Worm (Caenorhabditis elegans) whole organism, L1 larva: ENCODE data around the gene F20D6.12.

ENCODE experiments used
- C04F5.9 ChIP-seq: sonication (generic microtip); optimal IDR thresholded peaks from 2 replicates; lab custom pipeline; 2016; ENCODE audit warnings: missing genetic modification characterization, missing compliant biosample characterization
- C34B4.2 ChIP-seq: sonication (generic microtip); optimal IDR thresholded peaks from 2 replicates; lab custom pipeline; 2017; ENCODE audit warnings: mild to moderate bottlenecking, missing genetic modification characterization, missing compliant biosample characterization
- F16B12.6 ChIP-seq: fragments of 150-350 bp; optimal IDR thresholded peaks from 2 replicates; lab custom pipeline; 2014; ENCODE audit warnings: missing biosample characterization, missing genetic modification characterization
- aha-1 ChIP-seq: fragments of 150-350 bp; optimal IDR thresholded peaks from 2 replicates; lab custom pipeline; 2014; ENCODE audit warnings: missing biosample characterization, missing genetic modification characterization
- alr-1 ChIP-seq: fragments of 200-800 bp; sonication (Bioruptor generic); optimal IDR thresholded peaks from 2 replicates; lab custom pipeline; 2018; ENCODE audit warnings: borderline replicate concordance, mild to moderate bottlenecking, missing genetic modification characterization, missing compliant biosample characterization
- ama-1 ChIP-seq: fragments of 150-350 bp; optimal IDR thresholded peaks from 2 replicates; lab custom pipeline; 2014
- ceh-82 ChIP-seq, 3 experiments: fragments of 150-350 bp in 1 of 3; sonication (generic microtip) in 2 of 3; optimal IDR thresholded peaks; 2 replicates each; lab custom pipeline; 2014 to 2017; ENCODE audit warnings: missing biosample characterization in 3 of 3, missing genetic modification characterization in 3 of 3
- ceh-90 ChIP-seq: sonication (generic microtip); optimal IDR thresholded peaks from 2 replicates; lab custom pipeline; 2016; ENCODE audit warnings: missing genetic modification characterization, missing compliant biosample characterization
- dpl-1 ChIP-seq, 3 experiments: fragments of 150-350 bp in 2 of 3; sonication (generic microtip) in 1 of 3; optimal IDR thresholded peaks; 2 replicates each; lab custom pipeline; 2014 to 2017; ENCODE audit warnings: missing biosample characterization in 3 of 3, missing genetic modification characterization in 3 of 3, missing genetic modification reagents in 3 of 3
- efl-1 ChIP-seq, 4 experiments: fragments of 150-350 bp; optimal IDR thresholded peaks in 3 of 4; peaks in 1 of 4; 1 replicate in 1 of 4; 2 replicates in 3 of 4; lab custom pipeline; 2014; ENCODE audit warnings: missing biosample characterization in 2 of 4, missing genetic modification characterization in 2 of 4, missing genetic modification reagents in 2 of 4
- efl-3 ChIP-seq: fragments of 200-800 bp; sonication (Bioruptor generic); optimal IDR thresholded peaks from 2 replicates; lab custom pipeline; 2018; ENCODE audit warnings: mild to moderate bottlenecking, missing genetic modification characterization, missing compliant biosample characterization
- egl-13 ChIP-seq: sonication (generic microtip); optimal IDR thresholded peaks from 2 replicates; lab custom pipeline; 2016; ENCODE audit warnings: missing genotype, missing genetic modification reagents, missing genetic modification characterization, missing compliant biosample characterization
- elt-2 ChIP-seq: sonication (generic microtip); optimal IDR thresholded peaks from 2 replicates; lab custom pipeline; 2016; ENCODE audit warnings: missing genetic modification characterization, mild to moderate bottlenecking, inconsistent platforms, missing compliant biosample characterization, missing genetic modification reagents
- elt-3 ChIP-seq, 6 experiments: fragments of 150-350 bp in 1 of 6; sonication (generic microtip); optimal IDR thresholded peaks; 2 replicates each; lab custom pipeline; 2017 to 2018; ENCODE audit warnings: missing biosample characterization in 6 of 6, missing genetic modification characterization in 6 of 6, inconsistent platforms in 1 of 6
- ets-5 ChIP-seq: fragments of 200-800 bp; sonication (Bioruptor generic); IDR thresholded peaks from 2 replicates; pipeline ENCODE4 v1.3.6; 2022; ENCODE audit warnings: missing genetic modification characterization, missing compliant biosample characterization
- fkh-8 ChIP-seq: sonication (generic microtip); optimal IDR thresholded peaks from 2 replicates; lab custom pipeline; 2016; ENCODE audit warnings: mild to moderate bottlenecking, missing genetic modification characterization, missing compliant biosample characterization
- fos-1 ChIP-seq: fragments of 150-350 bp; optimal IDR thresholded peaks from 2 replicates; lab custom pipeline; 2014; ENCODE audit warnings: missing biosample characterization, missing genetic modification characterization
- grh-1 ChIP-seq: fragments of 200-800 bp; sonication (Bioruptor generic); IDR thresholded peaks from 2 replicates; pipeline ENCODE4 v1.3.6; 2022; ENCODE audit warnings: missing genetic modification reagents, missing genetic modification characterization, missing compliant biosample characterization
- hlh-17 ChIP-seq: fragments of 200-800 bp; sonication (Bioruptor generic); optimal IDR thresholded peaks from 2 replicates; lab custom pipeline; 2018; ENCODE audit warnings: missing genetic modification characterization, mild to moderate bottlenecking, missing compliant biosample characterization, moderate library complexity, borderline replicate concordance
- hpl-2 ChIP-seq: fragments of 150-350 bp; optimal IDR thresholded peaks from 2 replicates; lab custom pipeline; 2014; ENCODE audit warnings: missing biosample characterization, missing genetic modification reagents, missing genetic modification characterization
- irx-1 ChIP-seq: sonication (generic microtip); optimal IDR thresholded peaks from 2 replicates; lab custom pipeline; 2016; ENCODE audit warnings: missing genetic modification characterization, missing compliant biosample characterization
- isw-1 ChIP-seq: fragments of 200-800 bp; sonication (Bioruptor generic); IDR thresholded peaks from 2 replicates; pipeline ENCODE4 v1.3.6; 2022; ENCODE audit warnings: missing genetic modification characterization, missing compliant biosample characterization
- jun-1 ChIP-seq: fragments of 150-350 bp; optimal IDR thresholded peaks from 2 replicates; lab custom pipeline; 2014; ENCODE audit warnings: missing biosample characterization, missing genetic modification reagents, missing genetic modification characterization
- lin-13 ChIP-seq: fragments of 150-350 bp; optimal IDR thresholded peaks from 2 replicates; lab custom pipeline; 2014; ENCODE audit warnings: missing biosample characterization, missing genetic modification reagents, missing genetic modification characterization
- lin-39 ChIP-seq: fragments of 150-350 bp; optimal IDR thresholded peaks from 2 replicates; lab custom pipeline; 2014; ENCODE audit warnings: missing biosample characterization, missing genetic modification reagents, missing genetic modification characterization
- lsy-2 ChIP-seq, 2 experiments: fragments of 150-350 bp; optimal IDR thresholded peaks; 2 replicates each; lab custom pipeline; 2014; ENCODE audit warnings: missing biosample characterization in 2 of 2, missing genetic modification characterization in 2 of 2
- mab-9 ChIP-seq: fragments of 200-800 bp; sonication (Bioruptor generic); IDR thresholded peaks from 2 replicates; pipeline ENCODE4 v1.3.6; 2022; ENCODE audit warnings: missing genetic modification reagents, missing genetic modification characterization, missing compliant biosample characterization
- mdl-1 ChIP-seq, 2 experiments: fragments of 150-350 bp; optimal IDR thresholded peaks; 2 replicates each; lab custom pipeline; 2014 to 2017; ENCODE audit warnings: missing biosample characterization in 2 of 2, missing genetic modification characterization in 2 of 2, inconsistent platforms in 1 of 2
- nhr-19 ChIP-seq: fragments of 200-800 bp; sonication (Bioruptor generic); conservative IDR thresholded peaks from 2 replicates; pipeline ENCODE4 v1.3.6; 2022; ENCODE audit warnings: missing genetic modification characterization, missing compliant biosample characterization
- nhr-20 ChIP-seq: sonication (generic microtip); optimal IDR thresholded peaks from 2 replicates; lab custom pipeline; 2016; ENCODE audit warnings: mild to moderate bottlenecking, missing genetic modification characterization, missing compliant biosample characterization
- nhr-237 ChIP-seq: fragments of 150-350 bp; optimal IDR thresholded peaks from 2 replicates; lab custom pipeline; 2014; ENCODE audit warnings: missing biosample characterization, missing genetic modification characterization
- nhr-28 ChIP-seq: fragments of 150-350 bp; optimal IDR thresholded peaks from 2 replicates; lab custom pipeline; 2014; ENCODE audit warnings: missing biosample characterization, missing genetic modification characterization
- nhr-47 ChIP-seq: sonication (generic microtip); optimal IDR thresholded peaks from 2 replicates; lab custom pipeline; 2016; ENCODE audit warnings: mild to moderate bottlenecking, missing genetic modification characterization, moderate library complexity, missing compliant biosample characterization
- nhr-77 ChIP-seq: fragments of 150-350 bp; optimal IDR thresholded peaks from 2 replicates; lab custom pipeline; 2014; ENCODE audit warnings: missing biosample characterization, missing genetic modification characterization
- nhr-84 ChIP-seq: sonication (generic microtip); optimal IDR thresholded peaks from 2 replicates; lab custom pipeline; 2017; ENCODE audit warnings: missing biosample characterization, missing genetic modification characterization
- nhr-85 ChIP-seq: sonication (generic microtip); peaks from one replicate; lab custom pipeline; 2016; ENCODE audit warnings: missing genetic modification characterization, inconsistent platforms, missing compliant biosample characterization
- nhr-90 ChIP-seq: sonication (generic microtip); optimal IDR thresholded peaks from 2 replicates; lab custom pipeline; 2016; ENCODE audit warnings: mild to moderate bottlenecking, missing genetic modification characterization, missing compliant biosample characterization; ENCODE audit not compliant: poor library complexity
- pax-3 ChIP-seq: fragments of 200-800 bp; sonication (Bioruptor generic); optimal IDR thresholded peaks from 2 replicates; lab custom pipeline; 2018; ENCODE audit warnings: mild to moderate bottlenecking, missing genetic modification characterization, moderate library complexity, missing compliant biosample characterization
- rnt-1 ChIP-seq: sonication (generic microtip); optimal IDR thresholded peaks from 2 replicates; lab custom pipeline; 2016; ENCODE audit warnings: mild to moderate bottlenecking, missing genetic modification characterization, moderate library complexity, missing compliant biosample characterization
- snpc-4 ChIP-seq: fragments of 150-350 bp; optimal IDR thresholded peaks from 2 replicates; lab custom pipeline; 2014; ENCODE audit warnings: missing biosample characterization, missing genetic modification characterization
- snu-23 ChIP-seq: sonication (generic microtip); optimal IDR thresholded peaks from 2 replicates; lab custom pipeline; 2016; ENCODE audit warnings: missing genetic modification characterization, missing compliant biosample characterization
- sox-4 ChIP-seq: sonication (generic microtip); optimal IDR thresholded peaks from 2 replicates; lab custom pipeline; 2016; ENCODE audit warnings: missing genetic modification characterization, missing compliant biosample characterization
- sptf-1 ChIP-seq: fragments of 150-350 bp; optimal IDR thresholded peaks from 2 replicates; lab custom pipeline; 2014; ENCODE audit warnings: missing biosample characterization, missing genetic modification characterization
- sup-37 ChIP-seq: fragments of 200-800 bp; sonication (Bioruptor generic); optimal IDR thresholded peaks from 2 replicates; lab custom pipeline; 2018; ENCODE audit warnings: mild to moderate bottlenecking, missing genetic modification characterization, missing compliant biosample characterization
- swsn-7 ChIP-seq: sonication (generic microtip); optimal IDR thresholded peaks from 2 replicates; lab custom pipeline; 2016; ENCODE audit warnings: missing genetic modification characterization, missing compliant biosample characterization
- tlp-1 ChIP-seq: fragments of 150-350 bp; optimal IDR thresholded peaks from 2 replicates; lab custom pipeline; 2014; ENCODE audit warnings: missing biosample characterization, missing genetic modification characterization
- unc-130 ChIP-seq: fragments of 150-350 bp; optimal IDR thresholded peaks from 2 replicates; lab custom pipeline; 2017; ENCODE audit warnings: missing biosample characterization, missing genetic modification characterization, inconsistent platforms
- unc-30 ChIP-seq: sonication (generic microtip); optimal IDR thresholded peaks from 2 replicates; lab custom pipeline; 2017; ENCODE audit warnings: missing biosample characterization, missing genetic modification characterization
- unc-62 ChIP-seq: fragments of 150-350 bp; optimal IDR thresholded peaks from 2 replicates; lab custom pipeline; 2014; ENCODE audit warnings: missing biosample characterization, missing genetic modification reagents, missing genetic modification characterization
- unc-98 ChIP-seq: fragments of 200-800 bp; sonication (Bioruptor generic); IDR thresholded peaks from 2 replicates; pipeline ENCODE4 v1.3.6; 2022; ENCODE audit warnings: missing genetic modification characterization, missing compliant biosample characterization
- vab-15 ChIP-seq: sonication (generic microtip); optimal IDR thresholded peaks from 2 replicates; lab custom pipeline; 2017; ENCODE audit warnings: missing genotype, mild to moderate bottlenecking, missing genetic modification characterization, missing compliant biosample characterization
- xbp-1 ChIP-seq: sonication (generic microtip); optimal IDR thresholded peaks from 2 replicates; lab custom pipeline; 2016; ENCODE audit warnings: missing genetic modification characterization, missing compliant biosample characterization
- zag-1 ChIP-seq: fragments of 150-350 bp; optimal IDR thresholded peaks from 2 replicates; lab custom pipeline; 2014; ENCODE audit warnings: missing biosample characterization, missing genetic modification characterization
- ztf-4 ChIP-seq: fragments of 150-350 bp; optimal IDR thresholded peaks from 2 replicates; lab custom pipeline; 2014; ENCODE audit warnings: missing biosample characterization, missing genetic modification characterization

The F20D6.12 gene

DNA sequence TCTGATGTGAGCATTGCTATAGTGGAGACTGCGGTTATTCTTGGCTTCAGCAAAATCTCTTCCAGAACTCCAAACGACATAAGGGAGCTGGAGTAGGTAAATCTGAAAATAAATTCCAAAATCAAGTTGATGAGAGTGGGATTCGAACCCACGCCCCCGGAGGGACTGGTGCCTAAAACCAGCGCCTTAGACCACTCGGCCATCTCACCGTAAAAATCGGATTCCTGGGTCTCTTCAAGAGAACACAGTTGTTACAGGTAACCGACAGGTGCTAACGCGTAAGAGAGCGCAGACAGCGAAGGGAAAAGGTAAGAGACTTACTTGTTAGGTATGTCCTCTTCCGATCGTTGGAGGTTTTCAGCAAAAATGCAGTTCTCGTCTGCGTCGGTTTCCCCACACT is 45.4 kb upstream of the F20D6.12 start (continued):
- TF ChIP-seq efl-3 (GFP tag; lab: Kevin White, UChicago): no peak
- no peak for TF ChIP-seq grh-1 (GFP tag; lab: Robert Waterston, UW)
- TF ChIP-seq jun-1 (tag; lab: Kevin White, UChicago): no peak
- no peak for TF ChIP-seq unc-30 (tag; lab: Kevin White, UChicago)
- TF ChIP-seq fkh-8 (tag; lab: Kevin White, UChicago): no peak
- TF ChIP-seq unc-62 (GFP tag; lab: Kevin White, UChicago): no peak
- no peak for TF ChIP-seq rnt-1
- no peak for TF ChIP-seq nhr-237 (tag; lab: Kevin White, UChicago)
- TF ChIP-seq elt-2 (tag; lab: Kevin White, UChicago): no peak
- no peak for TF ChIP-seq zag-1 (tag; lab: Kevin White, UChicago)
- TF ChIP-seq pax-3 (tag; lab: Kevin White, UChicago): no peak
- TF ChIP-seq alr-1 (tag; lab: Kevin White, UChicago): no peak
- peak; percentile 20 for TF ChIP-seq swsn-7 (tag; lab: Kevin White, UChicago)
- no peak for TF ChIP-seq C04F5.9 (tag; lab: Kevin White, UChicago)
- peak; percentile 48 for TF ChIP-seq nhr-20 (tag; lab: Kevin White, UChicago)
- no peak for TF ChIP-seq aha-1 (tag; lab: Kevin White, UChicago)
- TF ChIP-seq irx-1: no peak
- no peak for TF ChIP-seq tlp-1 (tag; lab: Kevin White, UChicago)
- peak; percentile 29 to 32 for TF ChIP-seq efl-1 (optimal IDR thresholded peaks at IDR 0.05; lab: Kevin White, UChicago)
- peak; percentile 19 to 71 for TF ChIP-seq efl-1 (GFP tag; optimal IDR thresholded peaks at IDR 0.05 in 1 of 2; lab: Kevin White, UChicago)
- no peak for TF ChIP-seq F16B12.6 (tag; lab: Kevin White, UChicago)
- TF ChIP-seq dpl-1 (GFP tag; optimal IDR thresholded peaks at IDR 0.05; lab: Kevin White, UChicago): peak in 2 of 3 experiments; percentile 24 to 40
- no peak for TF ChIP-seq mdl-1 (tag; optimal IDR thresholded peaks at IDR 0.05; lab: Kevin White, UChicago)
- no peak for TF ChIP-seq fos-1
- TF ChIP-seq vab-15: no peak
- TF ChIP-seq C34B4.2: no peak
- TF ChIP-seq unc-98 (GFP tag; lab: Robert Waterston, UW): no peak
- TF ChIP-seq nhr-47 (tag; lab: Kevin White, UChicago): peak; percentile 24
- TF ChIP-seq lin-39 (tag; lab: Kevin White, UChicago): no peak
- TF ChIP-seq lsy-2 (tag; optimal IDR thresholded peaks at IDR 0.05; lab: Kevin White, UChicago): peak in 1 of 2 experiments; percentile 52
- no peak for TF ChIP-seq unc-130
- TF ChIP-seq elt-3 (tag; optimal IDR thresholded peaks at IDR 0.05; lab: Kevin White, UChicago): peak in 3 of 6 experiments; percentile 0 to 42 (median 20)
- no peak for TF ChIP-seq ama-1 (lab: Kevin White, UChicago)
- no peak for TF ChIP-seq mab-9 (GFP tag; lab: Robert Waterston, UW)
- peak; percentile 63 for TF ChIP-seq snu-23 (GFP tag; lab: Kevin White, UChicago)
- no peak for TF ChIP-seq sup-37
- TF ChIP-seq sox-4 (tag; lab: Kevin White, UChicago): no peak
- TF ChIP-seq lin-13: peak; percentile 21
- TF ChIP-seq hlh-17 (GFP tag; lab: Kevin White, UChicago): no peak
- no peak for TF ChIP-seq nhr-28
- TF ChIP-seq nhr-84 (tag; lab: Kevin White, UChicago): no peak
- peak; percentile 69 for TF ChIP-seq nhr-85 (tag; lab: Kevin White, UChicago)
- TF ChIP-seq sptf-1 (tag; lab: Kevin White, UChicago): no peak
- TF ChIP-seq ceh-82 (tag; optimal IDR thresholded peaks at IDR 0.05; lab: Kevin White, UChicago): peak in 1 of 3 experiments; percentile 23
- TF ChIP-seq ets-5 (GFP tag; lab: Robert Waterston, UW): no peak
- peak; percentile 65 for TF ChIP-seq snpc-4
- no peak for TF ChIP-seq ztf-4 (tag; lab: Kevin White, UChicago)
- TF ChIP-seq xbp-1 (tag; lab: Kevin White, UChicago): no peak
- no peak for TF ChIP-seq nhr-19 (GFP tag; lab: Robert Waterston, UW)
- TF ChIP-seq ceh-90: no peak
- no peak for TF ChIP-seq egl-13
- no peak for TF ChIP-seq isw-1
- peak; percentile 44 for TF ChIP-seq nhr-90 (tag; lab: Kevin White, UChicago)
- TF ChIP-seq nhr-77: peak; percentile 47
- TF ChIP-seq hpl-2: no peak
